Worm (Caenorhabditis elegans): ENCODE measurements around the gene cyp-35B1.

The cyp-35B1 gene

DNA sequence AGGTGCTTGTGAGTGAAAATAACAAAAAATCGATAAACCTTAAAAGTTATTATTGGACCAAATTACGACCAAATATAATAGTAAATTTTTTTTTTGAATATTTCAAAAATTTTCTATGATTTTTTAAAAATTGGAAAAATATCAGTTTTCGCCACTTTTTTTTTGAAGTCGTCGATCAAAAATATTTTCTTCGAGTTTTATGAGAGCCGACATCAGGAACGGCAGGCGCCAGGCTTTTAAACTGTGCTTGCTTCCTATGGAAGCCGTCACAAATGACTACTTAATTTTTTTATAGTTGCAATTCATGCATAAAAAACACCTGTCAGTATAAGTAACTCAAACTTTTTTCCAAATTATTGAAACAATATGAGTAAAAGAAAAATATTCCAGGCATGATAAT lies 35.4 kb upstream of the cyp-35B1 start:
- peak in 1 of 2 experiments; percentile 93 for TF ChIP-seq unc-62 (GFP tag; optimal IDR thresholded peaks at IDR 0.05 in 1 of 2)
- TF ChIP-seq unc-62 (tag; optimal IDR thresholded peaks at IDR 0.05), result no peak
- no peak for TF ChIP-seq F49E8.2 (tag; optimal IDR thresholded peaks at IDR 0.05; ENCODE audit: borderline replicate concordance)
- no peak for TF ChIP-seq lim-7 (GFP tag; IDR thresholded peaks at IDR 0.05)
- TF ChIP-seq tag-97 (GFP tag; IDR thresholded peaks at IDR 0.05), result no peak
- no peak for TF ChIP-seq mxl-2 (GFP tag; conservative IDR thresholded peaks at IDR 0.05)
- TF ChIP-seq mxl-3 (GFP tag; optimal IDR thresholded peaks at IDR 0.05), result no peak
- no peak for TF ChIP-seq ama-1 (optimal IDR thresholded peaks at IDR 0.05)
- no peak for TF ChIP-seq mep-1 (tag; optimal IDR thresholded peaks at IDR 0.05)

DNA sequence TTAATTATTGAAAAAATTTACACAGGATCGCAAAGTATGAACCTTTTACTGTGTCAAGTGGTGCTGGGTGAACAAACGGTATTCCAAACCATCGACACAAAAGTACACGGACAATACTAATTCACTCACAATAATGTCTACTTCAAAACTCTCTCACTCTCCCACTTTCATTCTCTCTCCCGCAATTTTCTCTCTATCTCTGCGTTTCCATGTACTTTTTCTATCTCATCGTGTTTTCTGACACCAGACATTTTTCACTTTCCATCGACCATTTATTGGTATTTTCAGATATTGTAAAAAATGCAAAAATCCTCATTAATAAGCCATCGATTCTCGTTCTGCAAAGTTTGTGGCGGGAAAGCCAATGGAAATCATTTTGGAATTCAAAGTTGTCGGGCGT lies 33.0 kb upstream of the cyp-35B1 start, which contains the start of gene nhr-156:
nhr-156 (plus strand) TSS at position 266 of the 400 bp plus-strand sequence.
- TF ChIP-seq pqm-1 (tag; optimal IDR thresholded peaks at IDR 0.05), result peak; percentile 3
- peak; percentile 81 for TF ChIP-seq duxl-1 (tag; optimal IDR thresholded peaks at IDR 0.05; ENCODE audit: poor library complexity)
- no peak for TF ChIP-seq Y48G9A.11 (GFP tag; IDR thresholded peaks at IDR 0.05)
- TF ChIP-seq ceh-82 (tag; optimal IDR thresholded peaks at IDR 0.05), result no peak
- no peak for TF ChIP-seq pha-4 (GFP tag; IDR thresholded peaks at IDR 0.05)
- no peak for TF ChIP-seq pha-4 (tag; optimal IDR thresholded peaks at IDR 0.05)
- TF ChIP-seq nhr-77 (tag; optimal IDR thresholded peaks at IDR 0.05), result no peak
- TF ChIP-seq nhr-28 (tag; optimal IDR thresholded peaks at IDR 0.05), result peak; percentile 0

DNA sequence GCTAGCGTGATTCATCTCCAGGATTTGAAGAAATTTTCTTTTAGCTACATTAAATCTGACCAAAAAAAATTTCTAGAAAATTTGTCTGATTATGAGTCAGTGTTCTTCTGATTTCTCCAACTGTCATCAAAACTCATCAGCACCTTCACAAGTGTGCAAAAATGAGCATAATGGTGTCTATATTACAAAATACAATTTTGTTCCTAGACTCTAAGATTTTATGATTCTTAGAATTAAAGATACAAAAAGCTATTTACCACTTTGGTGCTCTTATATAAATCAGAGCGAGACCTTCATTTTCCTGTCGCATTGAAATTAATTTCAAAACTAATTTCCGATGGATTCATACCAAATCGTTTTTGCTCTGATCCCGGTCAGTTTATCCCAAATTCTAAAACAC lies 26.4 kb upstream of the cyp-35B1 start, which contains the start of gene srx-68:
srx-68 (plus strand) TSS at position 301 of the 400 bp plus-strand sequence.
- no peak for TF ChIP-seq snpc-4 (tag; optimal IDR thresholded peaks at IDR 0.05)
- no peak for TF ChIP-seq F49E8.2 (tag; optimal IDR thresholded peaks at IDR 0.05; ENCODE audit: borderline replicate concordance)
- no peak for TF ChIP-seq nhr-237 (tag; optimal IDR thresholded peaks at IDR 0.05)
- TF ChIP-seq T26A8.4 (GFP tag; IDR thresholded peaks at IDR 0.05), result no peak
- TF ChIP-seq Y105C5A.15 (GFP tag; IDR thresholded peaks at IDR 0.05), result no peak

DNA sequence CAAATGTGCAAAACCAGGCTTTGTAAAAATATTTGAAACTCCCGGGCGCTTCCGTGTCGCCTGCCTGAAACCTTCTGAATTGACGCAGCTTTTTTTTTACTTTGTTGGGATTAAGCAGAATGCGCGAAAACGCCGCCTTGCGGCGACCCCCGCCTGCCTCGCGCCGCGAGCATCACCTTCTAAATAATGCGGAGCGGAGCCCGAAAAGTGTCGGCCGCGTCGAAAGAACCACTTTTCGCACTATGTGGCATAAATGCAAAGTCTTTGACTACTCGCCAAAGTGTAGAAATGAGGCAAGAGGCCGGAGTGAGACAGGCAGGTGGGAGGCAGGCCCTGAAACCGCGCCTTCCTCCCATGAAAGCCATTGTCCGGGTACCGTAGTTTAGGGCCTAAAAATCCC lies 25.7 kb upstream of the cyp-35B1 start:
- TF ChIP-seq aha-1 (tag) (peak; percentile 76), fos-1 (tag; optimal IDR thresholded peaks at IDR 0.05) (no peak), unc-39 (tag; optimal IDR thresholded peaks at IDR 0.05) (no peak), F44E2.7 (GFP tag; IDR thresholded peaks at IDR 0.05) (no peak), set-16 (GFP tag; IDR thresholded peaks at IDR 0.05) (peak; percentile 67), egl-43 (GFP tag; IDR thresholded peaks at IDR 0.05) (0 out of 2 replicates have a peak, but pooled peaks have one; percentile 9), unc-62 (GFP tag; optimal IDR thresholded peaks at IDR 0.05 in 1 of 2) (peak in 1 of 2 experiments; percentile 29), unc-62 (tag; optimal IDR thresholded peaks at IDR 0.05) (no peak)

DNA sequence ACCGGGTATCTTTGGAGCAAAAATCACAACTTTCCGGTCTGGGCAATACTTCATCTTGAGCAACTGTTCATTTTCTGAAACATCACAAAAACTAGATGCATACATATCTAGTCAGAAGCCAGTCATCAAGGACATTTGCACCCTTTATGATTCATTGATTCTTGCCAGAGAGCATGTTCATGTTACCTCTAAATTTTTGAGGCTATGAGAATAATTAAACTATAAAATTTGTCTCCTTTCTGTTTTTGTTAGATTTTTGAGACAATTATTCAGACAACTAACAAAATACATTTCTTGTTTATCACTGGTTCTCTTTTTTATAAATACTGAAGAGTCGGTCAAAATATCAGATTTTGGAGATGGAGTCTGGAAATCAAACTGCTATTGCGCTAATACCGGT lies 22.4 kb upstream of the cyp-35B1 start, which contains the start of gene srx-67:
srx-67 (plus strand) TSS at position 301 of the 400 bp plus-strand sequence.
- TF ChIP-seq aha-1 (tag) (peak; percentile 74), nhr-77 (tag; optimal IDR thresholded peaks at IDR 0.05) (no peak)

DNA sequence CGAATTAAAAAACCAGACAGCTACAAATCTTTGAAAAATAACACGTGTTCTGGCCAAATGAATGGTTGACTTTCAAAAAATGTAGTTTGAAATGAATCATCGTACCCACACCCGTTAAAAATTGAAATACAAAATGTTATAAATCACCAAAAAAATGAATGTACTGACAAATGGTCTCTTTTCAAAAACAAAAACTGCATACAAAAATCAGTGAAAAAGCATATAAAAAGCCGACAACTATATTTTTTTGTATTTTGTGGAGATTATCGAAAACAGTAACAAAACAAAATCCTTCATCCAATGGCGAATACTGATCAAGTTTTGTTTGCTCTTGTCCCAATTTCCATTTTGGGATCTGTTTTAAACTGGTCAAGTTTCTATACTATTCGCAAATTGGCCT lies 19.5 kb upstream of the cyp-35B1 start, which contains the start of gene srx-66:
srx-66 (plus strand) TSS at position 301 of the 400 bp plus-strand sequence.
- no peak for TF ChIP-seq hmg-1.1 (GFP tag; IDR thresholded peaks at IDR 0.05)
- TF ChIP-seq Y5F2A.4 (GFP tag; optimal IDR thresholded peaks at IDR 0.05), result no peak
- no peak for TF ChIP-seq rbr-2 (tag; optimal IDR thresholded peaks at IDR 0.05)
- no peak for TF ChIP-seq nhr-11 (tag; optimal IDR thresholded peaks at IDR 0.05)
- TF ChIP-seq lir-3 (tag; optimal IDR thresholded peaks at IDR 0.05), result no peak
- TF ChIP-seq unc-130 (GFP tag; optimal IDR thresholded peaks at IDR 0.05), result no peak
- no peak for TF ChIP-seq ceh-82 (tag; optimal IDR thresholded peaks at IDR 0.05)
- no peak for TF ChIP-seq attf-4 (tag; optimal IDR thresholded peaks at IDR 0.05)
- TF ChIP-seq nhr-10 (tag; optimal IDR thresholded peaks at IDR 0.05), result no peak
- TF ChIP-seq duxl-1 (tag; optimal IDR thresholded peaks at IDR 0.05; ENCODE audit: poor library complexity), result no peak
- no peak for TF ChIP-seq ZK337.2 (GFP tag; IDR thresholded peaks at IDR 0.05)
- no peak for TF ChIP-seq arid-1 (GFP tag; conservative IDR thresholded peaks at IDR 0.05)
- no peak for TF ChIP-seq fkh-10 (GFP tag; optimal IDR thresholded peaks at IDR 0.05)
- no peak for TF ChIP-seq ceh-62 (tag; optimal IDR thresholded peaks at IDR 0.05)

Data from whole organism, L4 larva.